Fruit fly (Drosophila melanogaster): ENCODE results near the gene sofe.
A peak's percentile ranks its signal among the peaks of the same experiment; 100 is the strongest.

The sofe gene

dm6 chrX:10857376-10857775, at the start of gene sofe, which contains the start of gene CG2186 (continued):
- no peak for TF ChIP-seq tll (GFP tag; optimal IDR thresholded peaks at IDR 0.05)
- peak; percentile 2 for TF ChIP-seq CTCF (GFP tag; optimal IDR thresholded peaks at IDR 0.05)
- peak; percentile 45; the same call in 1 of the 3 replicates for TF ChIP-seq zfh1 (GFP tag; IDR thresholded peaks at IDR 0.05)
- peak; percentile 15 for TF ChIP-seq ewg (GFP tag; optimal IDR thresholded peaks at IDR 0.05)
- peak; percentile 33 for TF ChIP-seq cato (GFP tag; optimal IDR thresholded peaks at IDR 0.05; ENCODE audit: borderline replicate concordance)
- TF ChIP-seq zf30C (GFP tag; optimal IDR thresholded peaks at IDR 0.05) = no peak
- peak; percentile 66 for TF ChIP-seq Xbp1 (GFP tag; optimal IDR thresholded peaks at IDR 0.05)
- peak; percentile 97 for TF ChIP-seq CG10267 (tag; optimal IDR thresholded peaks at IDR 0.05)
- 0 out of 2 replicates have a peak, but pooled peaks have one; percentile 26 for TF ChIP-seq HLH3B (GFP tag; IDR thresholded peaks at IDR 0.05)
- TF ChIP-seq vnd (GFP tag; IDR thresholded peaks at IDR 0.05; ENCODE audit: partially characterized antibody) = peak; percentile 81
- TF ChIP-seq dimm (GFP tag; IDR thresholded peaks at IDR 0.05) = no peak
- peak; percentile 34 for TF ChIP-seq CG2202 (tag; optimal IDR thresholded peaks at IDR 0.05)
- TF ChIP-seq Poxn (GFP tag; IDR thresholded peaks at IDR 0.05) = no peak
- peak; percentile 65 for TF ChIP-seq CG13424 (tag; optimal IDR thresholded peaks at IDR 0.05)
- TF ChIP-seq Oaz (GFP tag; IDR thresholded peaks at IDR 0.05) = no peak
- peak; percentile 22 for TF ChIP-seq CG12744 (GFP tag; optimal IDR thresholded peaks at IDR 0.05)
- no peak for TF ChIP-seq CG12236 (GFP tag; optimal IDR thresholded peaks at IDR 0.05)
- no peak for TF ChIP-seq nerfin-1 (tag; optimal IDR thresholded peaks at IDR 0.05)
- no peak for TF ChIP-seq lov (optimal IDR thresholded peaks at IDR 0.05)
- TF ChIP-seq lov (GFP tag; IDR thresholded peaks at IDR 0.05) = no peak
- TF ChIP-seq Dip3 (GFP tag; optimal IDR thresholded peaks at IDR 0.05) = peak; percentile 44
- peak; percentile 33 for TF ChIP-seq CG18764 (GFP tag; optimal IDR thresholded peaks at IDR 0.05)
- peak; percentile 52 for TF ChIP-seq dmrt11E (tag; optimal IDR thresholded peaks at IDR 0.05)
- TF ChIP-seq CG11085 (GFP tag; IDR thresholded peaks at IDR 0.05) = no peak
- TF ChIP-seq Spps (tag; optimal IDR thresholded peaks at IDR 0.05) = no peak
- TF ChIP-seq Camta (GFP tag; optimal IDR thresholded peaks at IDR 0.05) = peak; percentile 43
- TF ChIP-seq row (GFP tag; IDR thresholded peaks at IDR 0.05) = peak; percentile 71
- TF ChIP-seq CG7839 (tag; optimal IDR thresholded peaks at IDR 0.05) = no peak
- TF ChIP-seq otp (GFP tag; IDR thresholded peaks at IDR 0.05) = no peak
- no peak for TF ChIP-seq CG11695 (GFP tag; IDR thresholded peaks at IDR 0.05)
- TF ChIP-seq Opbp (GFP tag; IDR thresholded peaks at IDR 0.05; ENCODE audit: partially characterized antibody) = peak; percentile 75
- TF ChIP-seq CG9437 (GFP tag; optimal IDR thresholded peaks at IDR 0.05) = no peak
- no peak for TF ChIP-seq Sox102F (GFP tag; optimal IDR thresholded peaks at IDR 0.05)
- TF ChIP-seq Chrac-16 (GFP tag; optimal IDR thresholded peaks at IDR 0.05) = peak; percentile 58
- peak; percentile 16 for TF ChIP-seq CG33213 (GFP tag; optimal IDR thresholded peaks at IDR 0.05)
- peak; percentile 75 for TF ChIP-seq mam (GFP tag; optimal IDR thresholded peaks at IDR 0.05)
- no peak for TF ChIP-seq ara (GFP tag; IDR thresholded peaks at IDR 0.05)
- TF ChIP-seq Med (GFP tag) = peak; percentile 93
- TF ChIP-seq CG9727 (GFP tag; optimal IDR thresholded peaks at IDR 0.05) = peak; percentile 51
- peak; percentile 27; the same call in 1 of the 2 replicates for TF ChIP-seq CG6689 (GFP tag; IDR thresholded peaks at IDR 0.05)
- no peak for TF ChIP-seq CG11093 (GFP tag; IDR thresholded peaks at IDR 0.05)
- no peak for TF ChIP-seq CG5953 (GFP tag; IDR thresholded peaks at IDR 0.05)
- peak; percentile 85 for TF ChIP-seq amos (GFP tag; IDR thresholded peaks at IDR 0.05; ENCODE audit: partially characterized antibody)
- peak; percentile 10 for TF ChIP-seq Fer1 (GFP tag; optimal IDR thresholded peaks at IDR 0.05)
- no peak for TF ChIP-seq CG12769 (tag; optimal IDR thresholded peaks at IDR 0.05)
- no peak for TF ChIP-seq B-H1 (GFP tag; IDR thresholded peaks at IDR 0.05)
- no peak for TF ChIP-seq h (optimal IDR thresholded peaks at IDR 0.05)
- no peak for TF ChIP-seq Jarid2 (GFP tag; optimal IDR thresholded peaks at IDR 0.05)
- TF ChIP-seq CG7786 (GFP tag; optimal IDR thresholded peaks at IDR 0.05) = peak; percentile 67
- no peak for TF ChIP-seq CG10431 (GFP tag; optimal IDR thresholded peaks at IDR 0.05)
- no peak for TF ChIP-seq gce (GFP tag; IDR thresholded peaks at IDR 0.05)
- peak; percentile 53 for TF ChIP-seq Ets65A (GFP tag)
- TF ChIP-seq CG15073 (GFP tag; optimal IDR thresholded peaks at IDR 0.05) = no peak
